Fruit fly (Drosophila melanogaster) whole organism, embryonic: ENCODE results near the gene Sap30.

Experiments
- Abd-B ChIP-seq: fragments of 200-800 bp; sonication (Bioruptor generic); optimal IDR thresholded peaks from 2 replicates; lab custom pipeline; 2018; ENCODE audit warnings: missing biosample characterization, mild to moderate bottlenecking, missing genetic modification characterization, moderate library complexity
- CG10366 ChIP-seq: fragments of 200-800 bp; sonication (Bioruptor generic); IDR thresholded peaks from 2 replicates; pipeline ENCODE4 v1.3.6; 2022; ENCODE audit warnings: missing biosample characterization, missing genetic modification characterization
- CG10654 ChIP-seq: fragments of 200-800 bp; sonication (Bioruptor generic); optimal IDR thresholded peaks from 2 replicates; lab custom pipeline; 2016; ENCODE audit warnings: missing biosample characterization, missing genetic modification characterization
- CG11504 ChIP-seq: fragments of 200-800 bp; sonication (Bioruptor generic); optimal IDR thresholded peaks from 3 replicates; lab custom pipeline; 2019; ENCODE audit warnings: missing biosample characterization, mild to moderate bottlenecking, missing genetic modification characterization, moderate library complexity
- CG12104 ChIP-seq: fragments of 200-800 bp; sonication (Bioruptor generic); optimal IDR thresholded peaks from 3 replicates; lab custom pipeline; 2016; ENCODE audit warnings: missing biosample characterization, missing genetic modification characterization
- CG1603 ChIP-seq: fragments of 200-800 bp; sonication (Bioruptor generic); optimal IDR thresholded peaks from 2 replicates; lab custom pipeline; 2019; ENCODE audit warnings: missing biosample characterization, mild to moderate bottlenecking, missing genetic modification characterization, moderate library complexity
- CG16813 ChIP-seq: fragments of 200-800 bp; sonication (Bioruptor generic); IDR thresholded peaks from 3 replicates; pipeline ENCODE4 v1.3.6; 2022; ENCODE audit warnings: missing biosample characterization, missing genetic modification characterization; ENCODE audit not compliant: partially characterized antibody
- CG18262 ChIP-seq: fragments of 200-800 bp; optimal IDR thresholded peaks from 3 replicates; lab custom pipeline; 2019; ENCODE audit warnings: missing biosample characterization, mild to moderate bottlenecking, missing genetic modification characterization, moderate library complexity
- CG1832 ChIP-seq: fragments of 200-800 bp; sonication (Bioruptor generic); optimal IDR thresholded peaks from 2 replicates; lab custom pipeline; 2017; ENCODE audit warnings: missing biosample characterization, mild to moderate bottlenecking, missing genetic modification characterization, inconsistent platforms
- CG2199 ChIP-seq: fragments of 200-800 bp; sonication (Bioruptor generic); IDR thresholded peaks from 3 replicates; pipeline ENCODE4 v1.3.6; 2022; ENCODE audit warnings: missing biosample characterization, missing genetic modification characterization
- CG4282 ChIP-seq: fragments of 200-800 bp; sonication (Bioruptor generic); optimal IDR thresholded peaks from 2 replicates; lab custom pipeline; 2016; ENCODE audit warnings: missing biosample characterization, missing genetic modification characterization
- CG4617 ChIP-seq: fragments of 200-800 bp; sonication (Bioruptor generic); optimal IDR thresholded peaks from 3 replicates; lab custom pipeline; 2016; ENCODE audit warnings: missing biosample characterization, missing genetic modification characterization, borderline replicate concordance
- CG4854 ChIP-seq: fragments of 200-800 bp; sonication (Bioruptor generic); optimal IDR thresholded peaks from 2 replicates; lab custom pipeline; 2016; ENCODE audit warnings: missing biosample characterization, missing genetic modification characterization, inconsistent platforms
- CG9876 ChIP-seq: fragments of 200-800 bp; sonication (Bioruptor generic); optimal IDR thresholded peaks from 2 replicates; lab custom pipeline; 2016; ENCODE audit warnings: missing biosample characterization, missing genetic modification characterization
- CTCF ChIP-seq: fragments of 200-800 bp; sonication (Bioruptor generic); optimal IDR thresholded peaks from 2 replicates; lab custom pipeline; 2017; ENCODE audit warnings: missing biosample characterization, mild to moderate bottlenecking, missing genetic modification characterization, moderate library complexity
- D19B ChIP-seq: fragments of 200-800 bp; sonication (Bioruptor generic); optimal IDR thresholded peaks from 2 replicates; lab custom pipeline; 2017; ENCODE audit warnings: missing biosample characterization, mild to moderate bottlenecking, missing genetic modification characterization
- Deaf1 ChIP-seq: fragments of 200-800 bp; optimal IDR thresholded peaks from 3 replicates; lab custom pipeline; 2019; ENCODE audit warnings: missing biosample characterization, mild to moderate bottlenecking, missing genetic modification characterization, moderate library complexity
- Dp ChIP-seq: fragments of 200-800 bp; sonication (Bioruptor generic); optimal IDR thresholded peaks from 2 replicates; lab custom pipeline; 2018; ENCODE audit warnings: missing biosample characterization, mild to moderate bottlenecking, missing genetic modification characterization, moderate library complexity
- Drgx ChIP-seq: fragments of 200-800 bp; sonication (Bioruptor generic); IDR thresholded peaks from 2 replicates; pipeline ENCODE4 v1.3.6; 2022; ENCODE audit warnings: missing biosample characterization, missing genetic modification characterization
- Hr51 ChIP-seq, 2 experiments: fragments of 200-800 bp; sonication (Bioruptor generic); optimal IDR thresholded peaks; 2 replicates in 1 of 2; 3 replicates in 1 of 2; lab custom pipeline; 2016 to 2018; ENCODE audit warnings: missing biosample characterization in 2 of 2, missing genetic modification characterization in 2 of 2, mild to moderate bottlenecking in 1 of 2, moderate library complexity in 1 of 2
- Hr78 ChIP-seq, 2 experiments: fragments of 200-800 bp in 1 of 2; fragments of >200 bp in 1 of 2; sonication (Bioruptor generic) in 1 of 2; optimal IDR thresholded peaks; 2 replicates each; lab custom pipeline; 2017 to 2019; ENCODE audit warnings: missing biosample characterization in 2 of 2, missing genetic modification characterization in 2 of 2, mild to moderate bottlenecking in 1 of 2, moderate library complexity in 1 of 2
- Med ChIP-seq: fragments of 200-800 bp; sonication (Bioruptor generic); peaks from one replicate; lab custom pipeline; 2016; ENCODE audit warnings: missing biosample characterization, missing genetic modification characterization, mild to moderate bottlenecking, inconsistent platforms, moderate library complexity
- Nf-YB ChIP-seq: fragments of 200-800 bp; sonication (Bioruptor generic); optimal IDR thresholded peaks from 3 replicates; lab custom pipeline; 2019; ENCODE audit warnings: missing biosample characterization, mild to moderate bottlenecking, missing genetic modification characterization, moderate library complexity
- Oaz ChIP-seq: fragments of 200-800 bp; sonication (Bioruptor generic); IDR thresholded peaks from 2 replicates; pipeline ENCODE4 v1.3.6; 2022; ENCODE audit warnings: missing biosample characterization, missing genetic modification characterization
- Pdp1 ChIP-seq, 2 experiments: fragments of 200-800 bp; sonication (Bioruptor generic); optimal IDR thresholded peaks; 3 replicates each; lab custom pipeline; 2016; ENCODE audit warnings: missing biosample characterization in 2 of 2, missing genetic modification characterization in 2 of 2, mild to moderate bottlenecking in 1 of 2, moderate library complexity in 1 of 2
- Trl ChIP-seq, 3 experiments: fragments of >200 bp in 2 of 3; fragments of 200-800 bp in 1 of 3; sonication (Bioruptor generic) in 1 of 3; optimal IDR thresholded peaks; 2 replicates in 1 of 3; 3 replicates in 2 of 3; lab custom pipeline; 2016 to 2017; ENCODE audit warnings: missing biosample characterization in 1 of 3, missing genetic modification characterization in 1 of 3
- Xrp1 ChIP-seq: fragments of 200-800 bp; sonication (Bioruptor generic); IDR thresholded peaks from 2 replicates; pipeline ENCODE4 v1.3.6; 2022; ENCODE audit warnings: missing biosample characterization, missing genetic modification characterization
- abd-A ChIP-seq: fragments of 200-800 bp; sonication (Bioruptor generic); optimal IDR thresholded peaks from 3 replicates; lab custom pipeline; 2019; ENCODE audit warnings: missing biosample characterization, mild to moderate bottlenecking, missing genetic modification characterization, moderate library complexity
- amos ChIP-seq: fragments of 200-800 bp; sonication (Bioruptor generic); IDR thresholded peaks from 2 replicates; pipeline ENCODE4 v1.3.6; 2022; ENCODE audit warnings: missing biosample characterization, missing genetic modification characterization; ENCODE audit not compliant: partially characterized antibody
- corto ChIP-seq: fragments of 200-800 bp; sonication (Bioruptor generic); optimal IDR thresholded peaks from 2 replicates; lab custom pipeline; 2016; ENCODE audit warnings: missing biosample characterization, mild to moderate bottlenecking, missing genetic modification characterization, moderate library complexity
- exex ChIP-seq: fragments of 200-800 bp; sonication (Bioruptor generic); optimal IDR thresholded peaks from 4 replicates; lab custom pipeline; 2018; ENCODE audit warnings: missing biosample characterization, mild to moderate bottlenecking, missing genetic modification characterization, moderate library complexity
- fd102C ChIP-seq: fragments of 200-800 bp; sonication (Bioruptor generic); optimal IDR thresholded peaks from 2 replicates; lab custom pipeline; 2018; ENCODE audit warnings: missing biosample characterization, mild to moderate bottlenecking, missing genetic modification characterization, moderate library complexity
- ftz-f1 ChIP-seq: fragments of 200-800 bp; sonication (Bioruptor generic); optimal IDR thresholded peaks from 2 replicates; lab custom pipeline; 2016; ENCODE audit warnings: missing biosample characterization, missing genetic modification characterization
- grn ChIP-seq: fragments of 200-800 bp; sonication (Bioruptor generic); optimal IDR thresholded peaks from 3 replicates; lab custom pipeline; 2017; ENCODE audit warnings: missing biosample characterization, missing genetic modification characterization
- inv ChIP-seq: fragments of 200-800 bp; sonication (Bioruptor generic); IDR thresholded peaks from 2 replicates; pipeline ENCODE4 v1.3.6; 2022; ENCODE audit warnings: missing biosample characterization, missing genetic modification characterization; ENCODE audit not compliant: partially characterized antibody
- jing ChIP-seq: fragments of 200-800 bp; sonication (Bioruptor generic); optimal IDR thresholded peaks from 2 replicates; lab custom pipeline; 2018; ENCODE audit warnings: missing biosample characterization, mild to moderate bottlenecking, missing genetic modification characterization
- jumu ChIP-seq: fragments of 200-800 bp; sonication (Bioruptor generic); optimal IDR thresholded peaks from 3 replicates; lab custom pipeline; 2016; ENCODE audit warnings: missing biosample characterization, missing genetic modification characterization
- lab ChIP-seq: fragments of 200-800 bp; sonication (Bioruptor generic); optimal IDR thresholded peaks from 3 replicates; lab custom pipeline; 2017; ENCODE audit warnings: missing biosample characterization, missing genetic modification characterization, mild to moderate bottlenecking, moderate library complexity, missing genetic modification reagents
- lola ChIP-seq, 3 experiments: fragments of >200 bp in 2 of 3; fragments of 200-800 bp in 1 of 3; sonication (Bioruptor generic) in 1 of 3; optimal IDR thresholded peaks; 2 replicates each; lab custom pipeline; 2017 to 2019; ENCODE audit warnings: missing biosample characterization in 3 of 3, missing genetic modification characterization in 3 of 3, mild to moderate bottlenecking in 1 of 3, moderate library complexity in 1 of 3
- luna ChIP-seq: fragments of 200-800 bp; sonication (Bioruptor generic); optimal IDR thresholded peaks from 2 replicates; lab custom pipeline; 2016; ENCODE audit warnings: missing biosample characterization, missing genetic modification characterization
- nau ChIP-seq: fragments of 200-800 bp; sonication (Bioruptor generic); optimal IDR thresholded peaks from 3 replicates; lab custom pipeline; 2017; ENCODE audit warnings: missing biosample characterization, mild to moderate bottlenecking, missing genetic modification characterization, missing genetic modification reagents
- p53 ChIP-seq: fragments of 200-800 bp; sonication (Bioruptor generic); optimal IDR thresholded peaks from 2 replicates; lab custom pipeline; 2016; ENCODE audit warnings: missing biosample characterization, missing genetic modification characterization
- row ChIP-seq: fragments of 200-800 bp; sonication (Bioruptor generic); IDR thresholded peaks from 3 replicates; pipeline ENCODE4 v1.3.6; 2022; ENCODE audit warnings: missing biosample characterization, missing genetic modification characterization
- run ChIP-seq: fragments of 200-800 bp; sonication (Bioruptor generic); optimal IDR thresholded peaks from 3 replicates; lab custom pipeline; 2018; ENCODE audit warnings: missing biosample characterization, mild to moderate bottlenecking, missing genetic modification characterization
- sens ChIP-seq: fragments of 200-800 bp; sonication (Bioruptor generic); peaks from one replicate; lab custom pipeline; 2016; ENCODE audit warnings: missing biosample characterization, missing genetic modification characterization
- sima ChIP-seq: fragments of 200-800 bp; sonication (Bioruptor generic); optimal IDR thresholded peaks from 2 replicates; lab custom pipeline; 2016; ENCODE audit warnings: missing biosample characterization, missing genetic modification characterization
- stc ChIP-seq: fragments of 200-800 bp; sonication (Bioruptor generic); IDR thresholded peaks from 2 replicates; pipeline ENCODE4 v1.3.6; 2022; ENCODE audit warnings: missing biosample characterization, missing genetic modification characterization
- twi ChIP-seq: fragments of 200-800 bp; optimal IDR thresholded peaks from 2 replicates; lab custom pipeline; 2019; ENCODE audit warnings: missing biosample characterization, mild to moderate bottlenecking, missing genetic modification characterization, moderate library complexity
- z ChIP-seq: fragments of 200-800 bp; sonication (Bioruptor generic); IDR thresholded peaks from 3 replicates; pipeline ENCODE4 v1.3.6; 2022; ENCODE audit warnings: missing biosample characterization, missing genetic modification characterization

Sap30 gene

DNA sequence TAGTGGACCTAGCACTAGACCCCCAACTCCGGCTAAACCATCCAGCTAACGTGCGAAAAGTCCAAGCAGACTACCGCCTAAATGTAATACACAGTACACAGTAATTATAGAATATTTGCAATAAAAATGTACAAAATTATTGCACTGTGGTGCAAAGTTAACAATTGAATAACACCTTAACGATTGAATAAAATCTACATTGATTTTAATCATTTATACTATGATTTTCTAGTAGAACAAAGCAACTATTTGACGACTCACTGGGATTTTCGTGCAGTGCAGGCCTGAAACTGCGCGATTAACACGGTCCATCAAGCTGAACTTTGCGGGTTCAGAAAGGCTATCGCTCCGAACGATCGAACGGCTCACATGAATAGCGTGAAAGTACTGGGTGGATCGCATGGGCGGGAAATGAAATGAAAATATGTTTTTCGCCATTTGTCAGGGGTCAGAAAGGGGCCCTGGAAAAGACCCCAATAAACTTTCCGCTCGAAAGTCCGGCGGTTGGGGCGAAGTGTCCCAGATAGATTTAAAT, 8.9 kb upstream of the Sap30 start:
- TF ChIP-seq CG10654 (GFP tag; lab: Kevin White, UChicago) (no peak), CG4282 (GFP tag; lab: Kevin White, UChicago) (no peak), luna (no peak), sima (GFP tag; lab: Kevin White, UChicago) (no peak), sens (GFP tag; lab: Kevin White, UChicago) (peak; percentile 78), CG9876 (GFP tag; lab: Kevin White, UChicago) (no peak), exex (tag; lab: Kevin White, UChicago) (no peak), Oaz (GFP tag; lab: Robert Waterston, UW) (no peak), Nf-YB (GFP tag; lab: Kevin White, UChicago) (no peak), Med (GFP tag; lab: Kevin White, UChicago) (peak; percentile 72), Xrp1 (GFP tag; lab: Robert Waterston, UW) (0 out of 2 replicates have a peak, but pooled peaks have one; percentile 7), CG10366 (GFP tag; lab: Robert Waterston, UW) (no peak), CG18262 (tag; lab: Kevin White, UChicago) (peak; percentile 3), Drgx (GFP tag; lab: Robert Waterston, UW) (peak; percentile 20; the same call in 1 of the 2 replicates), CG1603 (tag; lab: Kevin White, UChicago) (peak; percentile 27), lola (GFP tag; optimal IDR thresholded peaks at IDR 0.05; lab: Kevin White, UChicago) (no peak), fd102C (GFP tag; lab: Kevin White, UChicago) (no peak), Abd-B (GFP tag; lab: Kevin White, UChicago) (no peak), CG11504 (tag; lab: Kevin White, UChicago) (peak; percentile 9), row (GFP tag; lab: Robert Waterston, UW) (0 out of 3 replicates have a peak, but pooled peaks have one; percentile 19), CG16813 (GFP tag; lab: Robert Waterston, UW) (no peak), Hr78 (GFP tag; optimal IDR thresholded peaks at IDR 0.05; lab: Kevin White, UChicago) (peak in 1 of 2 experiments; percentile 70), corto (no peak)

DNA sequence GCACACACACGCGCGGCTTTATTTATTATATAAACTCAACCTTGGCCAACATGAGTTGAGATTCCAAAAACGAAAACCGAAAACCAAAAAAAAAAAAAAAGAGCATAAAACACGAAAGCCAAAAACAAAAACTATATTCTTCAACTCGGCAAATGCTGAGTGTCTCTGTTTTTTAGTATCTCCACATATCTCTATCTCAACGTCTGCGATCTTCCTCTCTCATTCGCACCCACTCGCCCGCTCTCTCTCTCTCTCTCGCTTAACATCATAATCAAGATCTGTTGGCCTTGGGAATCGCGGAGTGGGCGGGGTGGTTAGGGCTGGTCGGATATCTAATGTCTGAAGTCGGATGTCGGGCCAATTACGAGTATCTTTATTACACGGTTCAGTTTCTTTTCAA, 6.8 kb upstream of the Sap30 start:
- peak; percentile 86 for TF ChIP-seq grn (GFP tag; lab: Kevin White, UChicago)
- TF ChIP-seq ftz-f1 (GFP tag; lab: Kevin White, UChicago): peak; percentile 97
- TF ChIP-seq Pdp1 (GFP tag; optimal IDR thresholded peaks at IDR 0.05; lab: Kevin White, UChicago): peak in 1 of 2 experiments; percentile 83
- TF ChIP-seq abd-A (tag; lab: Kevin White, UChicago): peak; percentile 53
- peak; percentile 39 to 74 for TF ChIP-seq Trl (optimal IDR thresholded peaks at IDR 0.05; lab: Kevin White, UChicago)
- no peak for TF ChIP-seq Trl (GFP tag; optimal IDR thresholded peaks at IDR 0.05; lab: Kevin White, UChicago)
- TF ChIP-seq Deaf1 (tag; lab: Kevin White, UChicago): peak; percentile 4
- no peak for TF ChIP-seq run (tag; lab: Kevin White, UChicago)
- TF ChIP-seq twi (tag; lab: Kevin White, UChicago): peak; percentile 8
- TF ChIP-seq CG1832 (GFP tag; lab: Kevin White, UChicago): peak; percentile 79
- no peak for TF ChIP-seq stc (GFP tag; lab: Robert Waterston, UW)
- TF ChIP-seq CG12104: no peak
- no peak for TF ChIP-seq inv (GFP tag; lab: Robert Waterston, UW)
- TF ChIP-seq Hr51 (GFP tag; optimal IDR thresholded peaks at IDR 0.05; lab: Kevin White, UChicago): no peak
- TF ChIP-seq jing (GFP tag; lab: Kevin White, UChicago): no peak
- peak; percentile 32 for TF ChIP-seq D19B (GFP tag; lab: Kevin White, UChicago)
- TF ChIP-seq lab: no peak
- TF ChIP-seq CG4854 (GFP tag; lab: Kevin White, UChicago): no peak
- no peak for TF ChIP-seq nau (GFP tag; lab: Kevin White, UChicago)
- no peak for TF ChIP-seq jumu (GFP tag; lab: Kevin White, UChicago)
- no peak for TF ChIP-seq amos
- TF ChIP-seq CG2199 (GFP tag; lab: Robert Waterston, UW): peak; percentile 37; the same call in 1 of the 3 replicates
- TF ChIP-seq p53: no peak
- no peak for TF ChIP-seq CTCF (GFP tag; lab: Kevin White, UChicago)
- TF ChIP-seq Dp (GFP tag; lab: Kevin White, UChicago): no peak
- peak; percentile 76; the same call in 2 of the 3 replicates for TF ChIP-seq z (GFP tag; lab: Robert Waterston, UW)
- TF ChIP-seq CG4617 (GFP tag; lab: Kevin White, UChicago): no peak
